Worm (Caenorhabditis elegans): ENCODE data around the gene C06A8.6.
A peak's percentile ranks its signal among the peaks of the same experiment; 100 is the strongest.

C06A8.6 gene

DNA sequence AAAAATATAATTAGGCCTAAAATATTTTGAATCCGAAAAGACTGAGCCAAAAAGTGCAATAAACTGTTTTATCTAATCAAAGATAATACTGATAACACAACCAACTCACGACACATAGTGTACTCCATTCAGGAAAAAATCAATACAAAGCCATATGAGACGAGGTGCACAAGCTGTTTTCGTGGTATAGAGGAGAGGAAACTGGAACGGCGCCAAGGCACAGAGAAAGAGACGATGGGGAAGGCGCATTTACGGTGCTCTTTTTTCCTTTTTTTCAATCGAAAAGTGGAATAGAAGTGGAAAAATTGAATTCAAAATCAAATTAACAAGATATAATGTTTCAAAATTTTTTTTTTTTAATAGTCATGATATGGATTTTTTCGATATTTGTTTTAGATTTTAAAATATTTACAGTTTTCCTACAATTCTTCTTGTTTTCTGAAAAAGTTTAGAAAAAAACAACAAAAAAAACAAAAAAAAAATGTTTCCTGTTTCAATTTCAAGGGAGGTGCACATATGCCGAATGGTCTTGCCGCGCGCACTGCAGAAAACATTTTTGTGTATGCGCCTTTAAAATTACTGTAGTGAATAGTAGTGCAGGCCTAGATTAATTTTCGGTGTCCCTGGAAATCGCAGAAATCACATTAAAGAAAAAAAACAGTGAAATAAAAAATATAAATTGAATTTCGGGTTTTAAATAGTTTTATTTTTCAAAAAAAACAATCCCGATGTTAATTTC lies 13.7 kb upstream of the C06A8.6 start, which contains the start of gene B0228.7 (continued):
- no peak for TF ChIP-seq unc-62 (GFP tag; optimal IDR thresholded peaks at IDR 0.05 in 1 of 2)
- no peak for TF ChIP-seq unc-62 (tag; optimal IDR thresholded peaks at IDR 0.05)
- TF ChIP-seq Y75B8A.6 (GFP tag; IDR thresholded peaks at IDR 0.05) = no peak
- peak in 1 of 2 experiments; percentile 61 for TF ChIP-seq lsy-2 (tag; optimal IDR thresholded peaks at IDR 0.05)
- peak; percentile 49 for TF ChIP-seq rbr-2 (tag; optimal IDR thresholded peaks at IDR 0.05)
- no peak for TF ChIP-seq egl-43 (GFP tag; IDR thresholded peaks at IDR 0.05)
- TF ChIP-seq nhr-25 (tag; optimal IDR thresholded peaks at IDR 0.05; ENCODE audit: borderline replicate concordance, insufficient read depth) = no peak

DNA sequence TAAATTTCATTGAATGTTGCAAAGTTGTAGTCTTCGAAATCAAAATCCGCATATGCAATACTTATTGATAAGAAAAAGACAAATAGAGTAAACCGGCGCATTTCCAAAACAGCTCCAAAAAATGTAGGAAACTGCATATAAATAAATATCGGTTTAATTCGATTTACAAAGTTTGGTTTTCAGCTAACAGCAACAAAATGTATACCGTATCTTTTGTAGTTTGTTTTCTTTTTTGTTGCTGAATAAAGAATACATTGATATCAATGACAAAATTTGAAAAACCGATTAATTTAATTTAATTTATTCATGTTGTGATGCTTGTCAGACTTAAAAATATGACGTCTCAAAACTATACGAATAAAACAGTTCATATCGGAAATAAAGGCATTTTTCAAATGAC lies 10.9 kb upstream of the C06A8.6 start, which contains the start of gene B0228.8:
TSS of gene B0228.8 (minus strand) at position 101 of the 400 bp plus-strand sequence.
- TF ChIP-seq tra-1 (GFP tag; IDR thresholded peaks at IDR 0.05) = no peak
- TF ChIP-seq lin-1 (GFP tag; IDR thresholded peaks at IDR 0.05) = no peak
- TF ChIP-seq nhr-6 (tag; optimal IDR thresholded peaks at IDR 0.05) = no peak
- TF ChIP-seq daf-12 (tag; optimal IDR thresholded peaks at IDR 0.05) = no peak
- no peak for TF ChIP-seq ceh-82 (tag; optimal IDR thresholded peaks at IDR 0.05)
- no peak for TF ChIP-seq saeg-2 (GFP tag; IDR thresholded peaks at IDR 0.05)
- no peak for TF ChIP-seq madf-9 (GFP tag; conservative IDR thresholded peaks at IDR 0.05)
- TF ChIP-seq Y75B8A.6 (GFP tag; IDR thresholded peaks at IDR 0.05) = no peak
- TF ChIP-seq zip-11 (GFP tag; IDR thresholded peaks at IDR 0.05) = no peak
- no peak for TF ChIP-seq nhr-28 (tag; optimal IDR thresholded peaks at IDR 0.05)

ce11 chrII:7763569-7763968 lies 8.7 kb upstream of the C06A8.6 start, which contains the start of gene B0228.9:
Gene B0228.9 (minus strand): TSS chrII:7763669.
- TF ChIP-seq set-16 (GFP tag; IDR thresholded peaks at IDR 0.05) (no peak), madf-9 (GFP tag; conservative IDR thresholded peaks at IDR 0.05) (no peak), pqm-1 (tag; optimal IDR thresholded peaks at IDR 0.05) (no peak), pha-4 (GFP tag; IDR thresholded peaks at IDR 0.05) (no peak), pha-4 (tag; optimal IDR thresholded peaks at IDR 0.05) (no peak), aly-2 (tag; optimal IDR thresholded peaks at IDR 0.05) (no peak)

ce11 chrII:7765456-7765855 lies 6.8 kb upstream of the C06A8.6 start, which contains the start of gene srh-39:
Gene srh-39 (minus strand): TSS chrII:7765556.
- no peak for TF ChIP-seq attf-4 (tag; optimal IDR thresholded peaks at IDR 0.05)
- no peak for TF ChIP-seq lsy-2 (tag; optimal IDR thresholded peaks at IDR 0.05)
- TF ChIP-seq T26A8.4 (GFP tag; IDR thresholded peaks at IDR 0.05) = no peak
- TF ChIP-seq skn-1 (tag; optimal IDR thresholded peaks at IDR 0.05) = no peak
- no peak for TF ChIP-seq fkh-10 (GFP tag; optimal IDR thresholded peaks at IDR 0.05)
- TF ChIP-seq spr-1 (tag; optimal IDR thresholded peaks at IDR 0.05) = no peak
- TF ChIP-seq zip-11 (GFP tag; IDR thresholded peaks at IDR 0.05) = no peak
- TF ChIP-seq egl-27 (tag; optimal IDR thresholded peaks at IDR 0.05) = no peak
- TF ChIP-seq saeg-2 (GFP tag; IDR thresholded peaks at IDR 0.05) = no peak
- no peak for TF ChIP-seq lin-1 (GFP tag; IDR thresholded peaks at IDR 0.05)
- no peak for TF ChIP-seq spr-3 (GFP tag; optimal IDR thresholded peaks at IDR 0.05)
- TF ChIP-seq lin-29 (GFP tag; IDR thresholded peaks at IDR 0.05) = no peak
- no peak for TF ChIP-seq mdl-1 (tag; optimal IDR thresholded peaks at IDR 0.05)
- no peak for TF ChIP-seq nhr-6 (tag; optimal IDR thresholded peaks at IDR 0.05)
- TF ChIP-seq gei-8 (GFP tag; optimal IDR thresholded peaks at IDR 0.05) = no peak
- no peak for TF ChIP-seq nhr-25 (tag; optimal IDR thresholded peaks at IDR 0.05; ENCODE audit: borderline replicate concordance, insufficient read depth)

ce11 chrII:7769254-7769653 lies 3.0 kb upstream of the C06A8.6 start:
- TF ChIP-seq mep-1 (tag; optimal IDR thresholded peaks at IDR 0.05) (peak; percentile 4), nhr-25 (tag; optimal IDR thresholded peaks at IDR 0.05; ENCODE audit: borderline replicate concordance, insufficient read depth) (peak; percentile 32), lin-1 (GFP tag; IDR thresholded peaks at IDR 0.05) (no peak)

All from whole organism, L4 larva.